Worm (Caenorhabditis elegans): ENCODE results near the gene spk-1.
A peak's percentile ranks its signal among the peaks of the same experiment; 100 is the strongest.

The spk-1 gene

ce11 chrIII:9442846-9443245 lies 13.6 kb upstream of the spk-1 start (continued):
- no peak for TF ChIP-seq Y53G8AR.9 (GFP tag; conservative IDR thresholded peaks at IDR 0.05)
- no peak for TF ChIP-seq ceh-27 (GFP tag; optimal IDR thresholded peaks at IDR 0.05)
- no peak for TF ChIP-seq ztf-6 (GFP tag; IDR thresholded peaks at IDR 0.05)
- no peak for TF ChIP-seq tlf-1 (GFP tag; optimal IDR thresholded peaks at IDR 0.05)
- TF ChIP-seq ekl-4 (GFP tag; IDR thresholded peaks at IDR 0.05), result peak; percentile 30; the same call in 1 of the 2 replicates
- no peak for TF ChIP-seq gei-17 (GFP tag; optimal IDR thresholded peaks at IDR 0.05)
- TF ChIP-seq Y95B8A.8 (GFP tag; IDR thresholded peaks at IDR 0.05), result no peak
- TF ChIP-seq C06A6.2 (GFP tag; conservative IDR thresholded peaks at IDR 0.05), result no peak
- TF ChIP-seq rcor-1 (GFP tag; IDR thresholded peaks at IDR 0.05), result no peak
- no peak for TF ChIP-seq lin-40 (tag; optimal IDR thresholded peaks at IDR 0.05)
- no peak for TF ChIP-seq snpc-4 (GFP tag; optimal IDR thresholded peaks at IDR 0.05)
- TF ChIP-seq snpc-4 (tag; optimal IDR thresholded peaks at IDR 0.05), result no peak
- no peak for TF ChIP-seq lir-1 (GFP tag; conservative IDR thresholded peaks at IDR 0.05)
- peak; percentile 45; the same call in 1 of the 2 replicates for TF ChIP-seq nfyb-1 (GFP tag; IDR thresholded peaks at IDR 0.05)
- no peak for TF ChIP-seq egl-18 (GFP tag; IDR thresholded peaks at IDR 0.05)
- TF ChIP-seq hmg-1.2 (GFP tag; IDR thresholded peaks at IDR 0.05), result no peak
- no peak for TF ChIP-seq F33H1.4 (GFP tag; IDR thresholded peaks at IDR 0.05)
- TF ChIP-seq unc-130 (GFP tag; optimal IDR thresholded peaks at IDR 0.05), result no peak
- peak; percentile 74 for TF ChIP-seq madf-6 (GFP tag; IDR thresholded peaks at IDR 0.05)
- TF ChIP-seq attf-3 (GFP tag; conservative IDR thresholded peaks at IDR 0.05), result no peak
- TF ChIP-seq let-526 (GFP tag; IDR thresholded peaks at IDR 0.05), result no peak
- TF ChIP-seq ceh-58 (GFP tag; IDR thresholded peaks at IDR 0.05), result no peak
- TF ChIP-seq C17E4.6 (GFP tag; IDR thresholded peaks at IDR 0.05), result no peak
- 0 out of 2 replicates have a peak, but pooled peaks have one; percentile 33 for TF ChIP-seq madf-3 (GFP tag; IDR thresholded peaks at IDR 0.05)
- peak; percentile 39 for TF ChIP-seq snpc-1.3 (tag; optimal IDR thresholded peaks at IDR 0.05; ENCODE audit: insufficient read depth)
- no peak for TF ChIP-seq chd-7 (tag; optimal IDR thresholded peaks at IDR 0.05)
- TF ChIP-seq attf-6 (GFP tag; IDR thresholded peaks at IDR 0.05), result no peak
- TF ChIP-seq atf-7 (tag; optimal IDR thresholded peaks at IDR 0.05), result peak; percentile 45
- no peak for TF ChIP-seq nhr-80 (tag; optimal IDR thresholded peaks at IDR 0.05)
- TF ChIP-seq ccch-3 (GFP tag; optimal IDR thresholded peaks at IDR 0.05), result no peak
- no peak for TF ChIP-seq F57C9.4 (tag; optimal IDR thresholded peaks at IDR 0.05)
- no peak for TF ChIP-seq dox-1 (GFP tag; IDR thresholded peaks at IDR 0.05)
- no peak for TF ChIP-seq dpff-1 (tag; optimal IDR thresholded peaks at IDR 0.05)
- no peak for TF ChIP-seq Y56A3A.18 (GFP tag; IDR thresholded peaks at IDR 0.05)
- TF ChIP-seq hlh-26 (GFP tag; conservative IDR thresholded peaks at IDR 0.05), result no peak
- no peak for TF ChIP-seq ztf-28 (GFP tag; IDR thresholded peaks at IDR 0.05)
- no peak for TF ChIP-seq F22D6.2 (tag; optimal IDR thresholded peaks at IDR 0.05)
- no peak for TF ChIP-seq hlh-12 (tag; optimal IDR thresholded peaks at IDR 0.05)
- TF ChIP-seq rpc-1 (optimal IDR thresholded peaks at IDR 0.05), result no peak
- TF ChIP-seq rpc-1 (tag; optimal IDR thresholded peaks at IDR 0.05), result no peak
- TF ChIP-seq mes-4 (tag; optimal IDR thresholded peaks at IDR 0.05), result no peak
- no peak for TF ChIP-seq lin-35 (GFP tag; optimal IDR thresholded peaks at IDR 0.05)
- TF ChIP-seq mxl-1 (tag; optimal IDR thresholded peaks at IDR 0.05), result no peak
- TF ChIP-seq zim-3 (tag; optimal IDR thresholded peaks at IDR 0.05), result no peak
- no peak for TF ChIP-seq sptf-2 (GFP tag; optimal IDR thresholded peaks at IDR 0.05)
- TF ChIP-seq pbrm-1 (GFP tag; IDR thresholded peaks at IDR 0.05), result no peak
- no peak for TF ChIP-seq mcd-1 (GFP tag; IDR thresholded peaks at IDR 0.05)
- TF ChIP-seq aptf-2 (GFP tag; conservative IDR thresholded peaks at IDR 0.05), result no peak
- TF ChIP-seq ztf-18 (tag; optimal IDR thresholded peaks at IDR 0.05), result peak; percentile 48
- TF ChIP-seq nhr-90 (tag; optimal IDR thresholded peaks at IDR 0.05), result no peak
- peak; percentile 45 for TF ChIP-seq ceh-79 (tag; optimal IDR thresholded peaks at IDR 0.05)
